Worm (Caenorhabditis elegans) whole organism, L4 larva: Measurements from ENCODE around the gene coq-8.

Experiments
- F44E2.7 ChIP-seq: fragments of 200-800 bp; sonication (Bioruptor generic); IDR thresholded peaks from 2 replicates; pipeline ENCODE4 v2.1.2; 2022; ENCODE audit warnings: missing genetic modification characterization, missing compliant biosample characterization
- T20F7.1 ChIP-seq: fragments of 200-800 bp; sonication (Bioruptor generic); optimal IDR thresholded peaks from 2 replicates; lab custom pipeline; 2018; ENCODE audit warnings: mild to moderate bottlenecking, missing genetic modification characterization, missing compliant biosample characterization
- T26A8.4 ChIP-seq: fragments of 200-800 bp; sonication (Bioruptor generic); IDR thresholded peaks from 2 replicates; pipeline ENCODE4 v1.3.6; 2022; ENCODE audit warnings: missing genetic modification characterization, missing compliant biosample characterization
- Y105C5A.15 ChIP-seq: fragments of 200-800 bp; sonication (Bioruptor generic); IDR thresholded peaks from 2 replicates; pipeline ENCODE4 v1.3.6; 2022; ENCODE audit warnings: missing genetic modification characterization, missing compliant biosample characterization
- Y48G9A.11 ChIP-seq: fragments of 200-800 bp; sonication (Bioruptor generic); IDR thresholded peaks from 2 replicates; pipeline ENCODE4 v1.3.6; 2022; ENCODE audit warnings: missing genetic modification reagents, missing genetic modification characterization, missing compliant biosample characterization
- Y75B8A.6 ChIP-seq: fragments of 200-800 bp; sonication (Bioruptor generic); IDR thresholded peaks from 2 replicates; pipeline ENCODE4 v1.3.6; 2022; ENCODE audit warnings: missing genetic modification reagents, missing genetic modification characterization, missing compliant biosample characterization
- ZK337.2 ChIP-seq: fragments of 200-800 bp; sonication (Bioruptor generic); IDR thresholded peaks from 2 replicates; pipeline ENCODE4 v1.3.6; 2022; ENCODE audit warnings: missing genetic modification reagents, missing genetic modification characterization, missing compliant biosample characterization
- aha-1 ChIP-seq: fragments of 150-350 bp; peaks from one replicate; lab custom pipeline; 2014; ENCODE audit warnings: missing biosample characterization, missing genetic modification characterization
- aly-2 ChIP-seq: sonication (generic microtip); optimal IDR thresholded peaks from 2 replicates; lab custom pipeline; 2018; ENCODE audit warnings: missing biosample characterization, missing genetic modification characterization
- ceh-28 ChIP-seq: fragments of 150-350 bp; optimal IDR thresholded peaks from 2 replicates; lab custom pipeline; 2014; ENCODE audit warnings: missing biosample characterization, missing genetic modification reagents, missing genetic modification characterization
- daf-16 ChIP-seq, 3 experiments: sonication (generic microtip); optimal IDR thresholded peaks; 2 replicates each; lab custom pipeline; 2016 to 2017; ENCODE audit warnings: missing genetic modification characterization in 3 of 3, missing genetic modification reagents in 3 of 3, mild to moderate bottlenecking in 2 of 3, missing compliant biosample characterization in 2 of 3, missing biosample characterization in 1 of 3, moderate library complexity in 1 of 3
- dmd-6 ChIP-seq: fragments of 200-800 bp; sonication (Bioruptor generic); IDR thresholded peaks from 2 replicates; pipeline ENCODE4 v1.3.6; 2022; ENCODE audit warnings: missing genetic modification reagents, missing genetic modification characterization, missing compliant biosample characterization
- dmd-9 ChIP-seq: fragments of 200-800 bp; sonication (Bioruptor generic); IDR thresholded peaks from 2 replicates; pipeline ENCODE4 v1.3.6; 2022; ENCODE audit warnings: missing genetic modification reagents, missing genetic modification characterization, missing compliant biosample characterization
- dpl-1 ChIP-seq: fragments of 150-350 bp; optimal IDR thresholded peaks from 2 replicates; lab custom pipeline; 2014; ENCODE audit warnings: missing biosample characterization, missing genetic modification reagents, missing genetic modification characterization
- dve-1 ChIP-seq: sonication (generic microtip); optimal IDR thresholded peaks from 2 replicates; lab custom pipeline; 2017; ENCODE audit warnings: antibody characterized with exemption, mild to moderate bottlenecking, missing genetic modification characterization, missing compliant biosample characterization; ENCODE audit not compliant: insufficient read depth
- fos-1 ChIP-seq: fragments of 150-350 bp; optimal IDR thresholded peaks from 2 replicates; lab custom pipeline; 2014; ENCODE audit warnings: missing biosample characterization, missing genetic modification characterization
- gei-8 ChIP-seq: fragments of 200-800 bp; sonication (Bioruptor generic); optimal IDR thresholded peaks from 2 replicates; lab custom pipeline; 2018; ENCODE audit warnings: mild to moderate bottlenecking, missing genetic modification characterization, missing compliant biosample characterization
- hif-1 ChIP-seq, 2 experiments: sonication (generic microtip); optimal IDR thresholded peaks; 2 replicates each; lab custom pipeline; 2016 to 2017; ENCODE audit warnings: missing compliant biosample characterization in 2 of 2, missing genetic modification characterization in 2 of 2, missing genetic modification reagents in 2 of 2, missing genotype in 2 of 2, mild to moderate bottlenecking in 1 of 2
- hlh-11 ChIP-seq: fragments of 200-800 bp; sonication (Bioruptor generic); optimal IDR thresholded peaks from 2 replicates; lab custom pipeline; 2018; ENCODE audit warnings: mild to moderate bottlenecking, missing genetic modification characterization, missing compliant biosample characterization
- jun-1 ChIP-seq: fragments of 150-350 bp; optimal IDR thresholded peaks from 2 replicates; lab custom pipeline; 2014; ENCODE audit warnings: missing biosample characterization, missing genetic modification reagents, missing genetic modification characterization
- lim-7 ChIP-seq: fragments of 200-800 bp; sonication (Bioruptor generic); IDR thresholded peaks from 2 replicates; pipeline ENCODE4 v1.3.6; 2022; ENCODE audit warnings: missing genetic modification characterization, missing compliant biosample characterization
- lin-39 ChIP-seq: fragments of 150-350 bp; optimal IDR thresholded peaks from 2 replicates; lab custom pipeline; 2014; ENCODE audit warnings: missing biosample characterization, missing genetic modification reagents, missing genetic modification characterization
- lsy-2 ChIP-seq, 2 experiments: fragments of 150-350 bp in 1 of 2; sonication (generic microtip) in 1 of 2; optimal IDR thresholded peaks; 2 replicates each; lab custom pipeline; 2014 to 2017; ENCODE audit warnings: missing biosample characterization in 2 of 2, missing genetic modification characterization in 2 of 2
- madf-9 ChIP-seq: fragments of 200-800 bp; sonication (Bioruptor generic); conservative IDR thresholded peaks from 2 replicates; pipeline ENCODE4 v1.3.6; 2022; ENCODE audit warnings: missing genetic modification reagents, missing genetic modification characterization, missing compliant biosample characterization
- mep-1 ChIP-seq: fragments of 150-350 bp; sonication (generic microtip); optimal IDR thresholded peaks from 3 replicates; lab custom pipeline; 2014; ENCODE audit warnings: missing biosample characterization, missing genetic modification characterization
- mes-2 ChIP-seq: sonication (generic microtip); optimal IDR thresholded peaks from 2 replicates; lab custom pipeline; 2016; ENCODE audit warnings: missing genotype, mild to moderate bottlenecking, missing genetic modification characterization, missing compliant biosample characterization; ENCODE audit not compliant: poor library complexity, severe bottlenecking
- mxl-2 ChIP-seq: fragments of 200-800 bp; sonication (Bioruptor generic); conservative IDR thresholded peaks from 2 replicates; pipeline ENCODE4 v1.3.6; 2022; ENCODE audit warnings: missing genetic modification reagents, missing genetic modification characterization, missing compliant biosample characterization
- mxl-3 ChIP-seq: fragments of 200-800 bp; sonication (Bioruptor generic); optimal IDR thresholded peaks from 2 replicates; lab custom pipeline; 2018; ENCODE audit warnings: mild to moderate bottlenecking, missing genetic modification characterization, missing compliant biosample characterization
- nhr-10 ChIP-seq: fragments of 150-350 bp; optimal IDR thresholded peaks from 2 replicates; lab custom pipeline; 2014; ENCODE audit warnings: missing biosample characterization, missing genetic modification characterization
- nhr-25 ChIP-seq: sonication (generic microtip); optimal IDR thresholded peaks from 2 replicates; lab custom pipeline; 2017; ENCODE audit warnings: missing genetic modification characterization, mild to moderate bottlenecking, missing compliant biosample characterization, antibody characterized with exemption, moderate library complexity, borderline replicate concordance; ENCODE audit not compliant: insufficient read depth
- nhr-28 ChIP-seq: fragments of 150-350 bp; optimal IDR thresholded peaks from 2 replicates; lab custom pipeline; 2014; ENCODE audit warnings: missing biosample characterization, missing genetic modification characterization
- nhr-41 ChIP-seq: fragments of 200-800 bp; sonication (Bioruptor generic); IDR thresholded peaks from 2 replicates; pipeline ENCODE4 v1.3.6; 2022; ENCODE audit warnings: missing genetic modification reagents, missing genetic modification characterization, missing compliant biosample characterization
- nhr-42 ChIP-seq: fragments of 200-800 bp; sonication (Bioruptor generic); IDR thresholded peaks from 2 replicates; pipeline ENCODE4 v1.3.6; 2022; ENCODE audit warnings: missing genetic modification characterization, missing compliant biosample characterization
- nhr-6 ChIP-seq: fragments of 150-350 bp; optimal IDR thresholded peaks from 2 replicates; lab custom pipeline; 2014; ENCODE audit warnings: missing biosample characterization, missing genetic modification characterization
- nhr-77 ChIP-seq: fragments of 150-350 bp; optimal IDR thresholded peaks from 2 replicates; lab custom pipeline; 2014; ENCODE audit warnings: missing biosample characterization, missing genetic modification characterization
- rbr-2 ChIP-seq: sonication (generic microtip); optimal IDR thresholded peaks from 2 replicates; lab custom pipeline; 2016; ENCODE audit warnings: missing genotype, missing genetic modification characterization, missing compliant biosample characterization
- saeg-2 ChIP-seq: fragments of 200-800 bp; sonication (Bioruptor generic); IDR thresholded peaks from 2 replicates; pipeline ENCODE4 v1.3.6; 2022; ENCODE audit warnings: missing genetic modification reagents, missing genetic modification characterization, missing compliant biosample characterization
- sdz-12 ChIP-seq: fragments of 200-800 bp; sonication (Bioruptor generic); optimal IDR thresholded peaks from 2 replicates; lab custom pipeline; 2018; ENCODE audit warnings: mild to moderate bottlenecking, missing genetic modification characterization, missing compliant biosample characterization
- skn-1 ChIP-seq: fragments of 150-350 bp; optimal IDR thresholded peaks from 2 replicates; lab custom pipeline; 2014; ENCODE audit warnings: missing biosample characterization, missing genetic modification characterization
- spr-1 ChIP-seq: sonication (generic microtip); optimal IDR thresholded peaks from 2 replicates; lab custom pipeline; 2016; ENCODE audit warnings: mild to moderate bottlenecking, missing genetic modification characterization, missing compliant biosample characterization
- spr-3 ChIP-seq: fragments of 200-800 bp; sonication (Bioruptor generic); optimal IDR thresholded peaks from 2 replicates; lab custom pipeline; 2018; ENCODE audit warnings: mild to moderate bottlenecking, missing genetic modification characterization, missing compliant biosample characterization
- tag-97 ChIP-seq: fragments of 200-800 bp; sonication (Bioruptor generic); IDR thresholded peaks from 2 replicates; pipeline ENCODE4 v1.3.6; 2022; ENCODE audit warnings: missing genetic modification characterization, missing compliant biosample characterization
- unc-130 ChIP-seq: sonication (generic microtip); optimal IDR thresholded peaks from 2 replicates; lab custom pipeline; 2016; ENCODE audit warnings: missing genetic modification reagents, missing genetic modification characterization, missing compliant biosample characterization
- unc-39 ChIP-seq: sonication (generic microtip); optimal IDR thresholded peaks from 2 replicates; lab custom pipeline; 2017; ENCODE audit warnings: missing biosample characterization, missing genetic modification characterization
- vab-7 ChIP-seq: fragments of 200-800 bp; sonication (Bioruptor generic); IDR thresholded peaks from 2 replicates; pipeline ENCODE4 v1.3.6; 2022; ENCODE audit warnings: missing genetic modification reagents, missing genetic modification characterization, missing compliant biosample characterization
- ztf-11 ChIP-seq: fragments of 150-350 bp; optimal IDR thresholded peaks from 2 replicates; lab custom pipeline; 2014; ENCODE audit warnings: missing biosample characterization, missing genetic modification characterization

Gene coq-8

ce11 chrIII:4909938-4910337, 46.7 kb downstream of the coq-8 start, which contains the start of gene F26F4.12:
Gene F26F4.12, minus strand, starts transcription at chrIII:4910038.
- TF ChIP-seq hlh-11 (tag; lab: Kevin White, UChicago) = no peak
- TF ChIP-seq lin-39 (tag; lab: Kevin White, UChicago) = no peak
- no peak for TF ChIP-seq ceh-28 (tag; lab: Kevin White, UChicago)
- TF ChIP-seq nhr-42 (GFP tag; lab: Robert Waterston, UW) = no peak
- TF ChIP-seq fos-1 (tag; lab: Kevin White, UChicago) = no peak
- no peak for TF ChIP-seq dmd-9
- no peak for TF ChIP-seq saeg-2
- TF ChIP-seq nhr-77 = no peak

- TF ChIP-seq skn-1 (no peak), lin-39 (tag; lab: Kevin White, UChicago) (no peak)
These were observed 47.7 kb downstream of the coq-8 start, which contains the start of gene F26F4.2 for ce11 chrIII:4910956-4911355. Gene F26F4.2, plus strand, starts transcription at chrIII:4911256.

- no peak for TF ChIP-seq sdz-12 (GFP tag; lab: Kevin White, UChicago)
- no peak for TF ChIP-seq aly-2 (tag; lab: Kevin White, UChicago)
- TF ChIP-seq mxl-2 (GFP tag; lab: Robert Waterston, UW) = no peak
- peak; percentile 19; the same call in 1 of the 2 replicates for TF ChIP-seq dmd-6
- no peak for TF ChIP-seq nhr-6 (tag; lab: Kevin White, UChicago)
- no peak for TF ChIP-seq lin-39 (tag; lab: Kevin White, UChicago)
- no peak for TF ChIP-seq T20F7.1
- no peak for TF ChIP-seq Y105C5A.15
- TF ChIP-seq tag-97 = no peak
- TF ChIP-seq T26A8.4 (GFP tag; lab: Robert Waterston, UW) = no peak
- no peak for TF ChIP-seq Y75B8A.6 (GFP tag; lab: Robert Waterston, UW)
- TF ChIP-seq dve-1 (tag; lab: Kevin White, UChicago) = peak; percentile 44
- TF ChIP-seq rbr-2 (tag; lab: Kevin White, UChicago) = peak; percentile 32
- TF ChIP-seq skn-1 = no peak
- peak; percentile 38 for TF ChIP-seq mep-1 (tag; lab: Kevin White, UChicago)
- no peak for TF ChIP-seq nhr-10 (tag; lab: Kevin White, UChicago)
- no peak for TF ChIP-seq lim-7 (GFP tag; lab: Robert Waterston, UW)
- TF ChIP-seq madf-9 (GFP tag; lab: Robert Waterston, UW) = no peak
- TF ChIP-seq nhr-28 (tag; lab: Kevin White, UChicago) = peak; percentile 8
- TF ChIP-seq lsy-2 (tag; optimal IDR thresholded peaks at IDR 0.05; lab: Kevin White, UChicago) = peak in 1 of 2 experiments; percentile 74
- peak; percentile 73 for TF ChIP-seq ZK337.2 (GFP tag; lab: Robert Waterston, UW)
- TF ChIP-seq mxl-3 (GFP tag; lab: Kevin White, UChicago) = no peak
- TF ChIP-seq ztf-11 (tag; lab: Kevin White, UChicago) = no peak
- TF ChIP-seq unc-130 (GFP tag; lab: Kevin White, UChicago) = peak; percentile 86
- TF ChIP-seq spr-1 = no peak
- TF ChIP-seq hif-1 (tag; optimal IDR thresholded peaks at IDR 0.05; lab: Kevin White, UChicago) = peak in 1 of 2 experiments; percentile 70
- TF ChIP-seq nhr-41 (GFP tag; lab: Robert Waterston, UW) = no peak
- no peak for TF ChIP-seq jun-1 (tag; lab: Kevin White, UChicago)
- 0 out of 2 replicates have a peak, but pooled peaks have one; percentile 15 for TF ChIP-seq Y48G9A.11 (GFP tag; lab: Robert Waterston, UW)
- no peak for TF ChIP-seq ceh-28 (tag; lab: Kevin White, UChicago)
- TF ChIP-seq mes-2 = peak; percentile 97
- TF ChIP-seq daf-16 (GFP tag; optimal IDR thresholded peaks at IDR 0.05; lab: Kevin White, UChicago) = no peak
- TF ChIP-seq daf-16 (tag; optimal IDR thresholded peaks at IDR 0.05; lab: Kevin White, UChicago) = peak; percentile 33
- no peak for TF ChIP-seq nhr-25
- TF ChIP-seq spr-3 (GFP tag; lab: Kevin White, UChicago) = no peak
- TF ChIP-seq dmd-9 = 0 out of 2 replicates have a peak, but pooled peaks have one; percentile 37
- no peak for TF ChIP-seq vab-7 (GFP tag; lab: Robert Waterston, UW)
- TF ChIP-seq dpl-1 (GFP tag; lab: Kevin White, UChicago) = peak; percentile 78
- peak; percentile 3 for TF ChIP-seq hlh-11 (tag; lab: Kevin White, UChicago)
- no peak for TF ChIP-seq unc-39 (tag; lab: Kevin White, UChicago)
- no peak for TF ChIP-seq gei-8 (GFP tag; lab: Kevin White, UChicago)
- TF ChIP-seq aha-1 (tag; lab: Kevin White, UChicago) = peak; percentile 86
- no peak for TF ChIP-seq F44E2.7 (GFP tag; lab: Robert Waterston, UW)
These were observed 49.1 kb downstream of the coq-8 start, which contains the start of the genes F26F4.9 and cee-1 for ce11 chrIII:4912317-4912716. Gene F26F4.9, minus strand, starts transcription at chrIII:4912521. Gene cee-1, plus strand, starts transcription at chrIII:4912699.
